Worm (Caenorhabditis elegans) whole organism, L4/young adult: ENCODE measurements around the gene tag-30.

Experiments used
- W03F9.2 ChIP-seq: fragments of 150-350 bp; optimal IDR thresholded peaks from 2 replicates; lab custom pipeline; 2014; ENCODE audit warnings: missing biosample characterization, missing genetic modification characterization
- dao-5 ChIP-seq: sonication (generic microtip); optimal IDR thresholded peaks from 2 replicates; lab custom pipeline; 2016; ENCODE audit warnings: missing genotype, missing genetic modification characterization, moderate library complexity, missing compliant biosample characterization

ce11 chrIV:11822454-11822853 is 32.5 kb downstream of the tag-30 start:
- peak; percentile 8 for TF ChIP-seq W03F9.2 (tag; lab: Kevin White, UChicago)
- no peak for TF ChIP-seq dao-5 (tag; lab: Kevin White, UChicago)
